Worm (Caenorhabditis elegans) whole organism, early embryonic: ENCODE results near the gene F36D3.8.

Experiments
- aly-1 ChIP-seq: sonication (generic microtip); optimal IDR thresholded peaks from 2 replicates; lab custom pipeline; 2016; ENCODE audit warnings: missing genetic modification characterization, missing compliant biosample characterization
- ama-1 ChIP-seq: fragments of 150-350 bp; optimal IDR thresholded peaks from 2 replicates; lab custom pipeline; 2014
- ets-7 ChIP-seq: sonication (generic microtip); optimal IDR thresholded peaks from 2 replicates; lab custom pipeline; 2016; ENCODE audit warnings: missing genotype, missing genetic modification characterization, missing compliant biosample characterization
- scrt-1 ChIP-seq: fragments of 200-800 bp; sonication (Bioruptor generic); IDR thresholded peaks from 2 replicates; pipeline ENCODE4 v1.3.6; 2022; ENCODE audit warnings: missing genetic modification characterization, missing compliant biosample characterization
- tbx-11 ChIP-seq: fragments of 200-800 bp; sonication (Bioruptor generic); IDR thresholded peaks from 2 replicates; pipeline ENCODE4 v1.3.6; 2022; ENCODE audit warnings: missing genetic modification characterization, missing compliant biosample characterization

DNA sequence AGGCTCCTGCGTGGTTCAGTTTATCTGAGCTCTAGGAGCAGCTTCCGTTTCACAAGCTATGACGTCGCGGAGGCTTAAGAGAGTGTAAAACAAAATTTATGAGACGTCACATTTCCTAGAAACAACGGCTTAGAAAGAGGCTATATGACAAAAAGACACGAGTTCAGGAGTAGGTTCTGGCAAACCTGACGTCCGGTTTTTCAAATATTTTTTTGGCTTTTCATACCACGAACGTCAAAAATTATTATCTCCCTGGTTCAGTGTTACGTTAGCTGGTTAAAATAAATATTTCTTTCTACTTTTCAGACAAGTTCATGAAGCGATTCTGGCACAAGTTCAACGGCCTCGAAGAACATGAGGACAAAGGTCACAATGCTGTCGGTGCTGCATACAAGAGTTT, 838 bp downstream of the F36D3.8 start, which contains the start of gene F36D3.16:
- no peak for TF ChIP-seq scrt-1
- no peak for TF ChIP-seq tbx-11 (GFP tag; lab: Robert Waterston, UW)
- TF ChIP-seq ama-1 (lab: Kevin White, UChicago) = no peak
- TF ChIP-seq aly-1 (tag; lab: Kevin White, UChicago) = no peak
- TF ChIP-seq ets-7 (tag; lab: Kevin White, UChicago) = no peak
